Fruit fly (Drosophila melanogaster) whole organism, prepupa: Measurements from ENCODE around the gene Sirt7.

ENCODE experiments used
- Blimp-1 ChIP-seq: fragments of 200-800 bp; sonication (Bioruptor generic); optimal IDR thresholded peaks from 3 replicates; lab custom pipeline; 2017; ENCODE audit warnings: missing biosample characterization, missing genetic modification characterization, mild to moderate bottlenecking, moderate library complexity, missing genetic modification reagents
- CG10631 ChIP-seq: fragments of 200-800 bp; sonication (Bioruptor generic); optimal IDR thresholded peaks from 2 replicates; lab custom pipeline; 2016; ENCODE audit warnings: missing biosample characterization, missing genetic modification characterization
- CG11762 ChIP-seq: fragments of 200-800 bp; sonication (Bioruptor generic); optimal IDR thresholded peaks from 3 replicates; lab custom pipeline; 2016; ENCODE audit warnings: missing biosample characterization, missing genetic modification characterization; ENCODE audit not compliant: insufficient read depth
- CG16779 ChIP-seq: fragments of 200-800 bp; sonication (Bioruptor generic); optimal IDR thresholded peaks from 3 replicates; lab custom pipeline; 2017; ENCODE audit warnings: missing biosample characterization, mild to moderate bottlenecking, missing genetic modification characterization
- CG3032 ChIP-seq: fragments of 200-800 bp; optimal IDR thresholded peaks from 2 replicates; lab custom pipeline; 2019; ENCODE audit warnings: missing biosample characterization, mild to moderate bottlenecking, missing genetic modification characterization, moderate library complexity
- CG31627 ChIP-seq: fragments of 200-800 bp; sonication (Bioruptor generic); optimal IDR thresholded peaks from 3 replicates; lab custom pipeline; 2016; ENCODE audit warnings: missing biosample characterization, missing genetic modification characterization
- CG34406 ChIP-seq: fragments of 200-800 bp; sonication (Bioruptor generic); optimal IDR thresholded peaks from 3 replicates; lab custom pipeline; 2016; ENCODE audit warnings: missing biosample characterization, missing genetic modification characterization
- CG3919 ChIP-seq: fragments of 200-800 bp; sonication (Bioruptor generic); optimal IDR thresholded peaks from 3 replicates; lab custom pipeline; 2016; ENCODE audit warnings: missing biosample characterization, missing genetic modification characterization
- CG4318 ChIP-seq: fragments of 200-800 bp; sonication (Bioruptor generic); optimal IDR thresholded peaks from 3 replicates; lab custom pipeline; 2017; ENCODE audit warnings: missing biosample characterization, mild to moderate bottlenecking, missing genetic modification characterization
- CG6163 ChIP-seq: fragments of 200-800 bp; sonication (Bioruptor generic); IDR thresholded peaks from 3 replicates; pipeline ENCODE4 v1.3.6; 2022; ENCODE audit warnings: missing biosample characterization, missing genetic modification characterization
- CG6276 ChIP-seq: fragments of 200-800 bp; sonication (Bioruptor generic); optimal IDR thresholded peaks from 2 replicates; lab custom pipeline; 2017; ENCODE audit warnings: missing biosample characterization, mild to moderate bottlenecking, missing genetic modification characterization
- CG6854 ChIP-seq: fragments of 200-800 bp; sonication (Bioruptor generic); optimal IDR thresholded peaks from 2 replicates; lab custom pipeline; 2017; ENCODE audit warnings: missing biosample characterization, mild to moderate bottlenecking, missing genetic modification characterization
- CG7368 ChIP-seq: fragments of 200-800 bp; sonication (Bioruptor generic); optimal IDR thresholded peaks from 3 replicates; lab custom pipeline; 2016; ENCODE audit warnings: missing biosample characterization, missing genetic modification characterization
- CG8119 ChIP-seq: fragments of 200-800 bp; sonication (Bioruptor generic); IDR thresholded peaks from 3 replicates; pipeline ENCODE4 v1.3.6; 2022; ENCODE audit warnings: missing biosample characterization, missing genetic modification characterization
- CG8319 ChIP-seq: fragments of 200-800 bp; sonication (Bioruptor generic); optimal IDR thresholded peaks from 3 replicates; lab custom pipeline; 2016; ENCODE audit warnings: missing biosample characterization, missing genetic modification characterization
- CG8632 ChIP-seq: fragments of 200-800 bp; sonication (Bioruptor generic); optimal IDR thresholded peaks from 3 replicates; lab custom pipeline; 2016; ENCODE audit warnings: missing biosample characterization, missing genetic modification characterization
- CG9139 ChIP-seq: fragments of 200-800 bp; sonication (Bioruptor generic); optimal IDR thresholded peaks from 3 replicates; lab custom pipeline; 2017; ENCODE audit warnings: missing biosample characterization, mild to moderate bottlenecking, missing genetic modification characterization
- Eip78C ChIP-seq: fragments of 200-800 bp; sonication (Bioruptor generic); peaks from one replicate; lab custom pipeline; 2016; ENCODE audit warnings: missing biosample characterization, missing genetic modification characterization
- Eip93F ChIP-seq: fragments of 200-800 bp; sonication (Bioruptor generic); optimal IDR thresholded peaks from 2 replicates; lab custom pipeline; 2016; ENCODE audit warnings: missing biosample characterization, mild to moderate bottlenecking, missing genetic modification characterization
- Ets21C ChIP-seq: fragments of 200-800 bp; sonication (Bioruptor generic); optimal IDR thresholded peaks from 3 replicates; lab custom pipeline; 2016; ENCODE audit warnings: missing biosample characterization, missing genetic modification characterization
- Ets96B ChIP-seq: fragments of 200-800 bp; optimal IDR thresholded peaks from 2 replicates; lab custom pipeline; 2019; ENCODE audit warnings: missing biosample characterization, mild to moderate bottlenecking, missing genetic modification characterization, moderate library complexity
- Gug ChIP-seq: fragments of 200-800 bp; sonication (Bioruptor generic); IDR thresholded peaks from 2 replicates; pipeline ENCODE4 v1.3.6; 2022; ENCODE audit warnings: missing biosample characterization, missing genetic modification characterization
- Hr38 ChIP-seq: sonication (Bioruptor generic); optimal IDR thresholded peaks from 2 replicates; lab custom pipeline; 2016; ENCODE audit warnings: missing biosample characterization, missing genetic modification characterization
- Hr39 ChIP-seq: fragments of 200-800 bp; sonication (Bioruptor generic); optimal IDR thresholded peaks from 2 replicates; lab custom pipeline; 2016; ENCODE audit warnings: missing biosample characterization, missing genetic modification characterization
- Hr4 ChIP-seq: fragments of 200-800 bp; sonication (Bioruptor generic); optimal IDR thresholded peaks from 3 replicates; lab custom pipeline; 2016; ENCODE audit warnings: missing biosample characterization, missing genetic modification characterization
- Lpt ChIP-seq: fragments of 200-800 bp; sonication (Bioruptor generic); optimal IDR thresholded peaks from 3 replicates; lab custom pipeline; 2016; ENCODE audit warnings: missing biosample characterization, missing genetic modification characterization
- OdsH ChIP-seq: fragments of 200-800 bp; sonication (Bioruptor generic); optimal IDR thresholded peaks from 3 replicates; lab custom pipeline; 2016; ENCODE audit warnings: missing biosample characterization, missing genetic modification characterization
- Smox ChIP-seq: fragments of 200-800 bp; sonication (Bioruptor generic); optimal IDR thresholded peaks from 3 replicates; lab custom pipeline; 2016; ENCODE audit warnings: missing biosample characterization, missing genetic modification characterization
- Sox102F ChIP-seq: fragments of 200-800 bp; sonication (Bioruptor generic); optimal IDR thresholded peaks from 2 replicates; lab custom pipeline; 2016; ENCODE audit warnings: missing biosample characterization, mild to moderate bottlenecking, missing genetic modification characterization
- Sox15 ChIP-seq: fragments of 200-800 bp; sonication (Bioruptor generic); optimal IDR thresholded peaks from 3 replicates; lab custom pipeline; 2016; ENCODE audit warnings: missing biosample characterization, missing genetic modification characterization
- achi ChIP-seq: fragments of 200-800 bp; sonication (Bioruptor generic); optimal IDR thresholded peaks from 3 replicates; lab custom pipeline; 2016; ENCODE audit warnings: missing biosample characterization, missing genetic modification characterization
- acj6 ChIP-seq: fragments of 200-800 bp; sonication (Bioruptor generic); optimal IDR thresholded peaks from 3 replicates; lab custom pipeline; 2016; ENCODE audit warnings: missing biosample characterization, missing genetic modification characterization
- cyc ChIP-seq: fragments of 200-800 bp; sonication (Bioruptor generic); optimal IDR thresholded peaks from 3 replicates; lab custom pipeline; 2016; ENCODE audit warnings: missing biosample characterization, missing genetic modification characterization
- esn ChIP-seq: fragments of 200-800 bp; sonication (Bioruptor generic); optimal IDR thresholded peaks from 2 replicates; lab custom pipeline; 2016; ENCODE audit warnings: missing biosample characterization, mild to moderate bottlenecking, missing genetic modification characterization, moderate library complexity
- fd59A ChIP-seq: fragments of 200-800 bp; sonication (Bioruptor generic); optimal IDR thresholded peaks from 2 replicates; lab custom pipeline; 2017; ENCODE audit warnings: missing biosample characterization, mild to moderate bottlenecking, missing genetic modification characterization, missing genetic modification reagents
- lz ChIP-seq: fragments of 200-800 bp; sonication (Bioruptor generic); optimal IDR thresholded peaks from 3 replicates; lab custom pipeline; 2016; ENCODE audit warnings: missing biosample characterization, missing genetic modification characterization
- net ChIP-seq: fragments of 200-800 bp; sonication (Bioruptor generic); optimal IDR thresholded peaks from 3 replicates; lab custom pipeline; 2016; ENCODE audit warnings: missing biosample characterization, missing genetic modification characterization
- pdm3 ChIP-seq: fragments of 200-800 bp; sonication (Bioruptor generic); optimal IDR thresholded peaks from 3 replicates; lab custom pipeline; 2016; ENCODE audit warnings: missing biosample characterization, missing genetic modification characterization
- salr ChIP-seq, 2 experiments: fragments of 200-800 bp; sonication (Bioruptor generic); optimal IDR thresholded peaks; 3 replicates each; lab custom pipeline; 2016 to 2018; ENCODE audit warnings: missing biosample characterization in 2 of 2, missing genetic modification characterization in 2 of 2, mild to moderate bottlenecking in 1 of 2
- spab ChIP-seq: fragments of 200-800 bp; sonication (Bioruptor generic); optimal IDR thresholded peaks from 2 replicates; lab custom pipeline; 2017; ENCODE audit warnings: missing biosample characterization, mild to moderate bottlenecking, missing genetic modification characterization, missing genetic modification reagents
- ss ChIP-seq, 2 experiments: fragments of 200-800 bp; sonication (Bioruptor generic); optimal IDR thresholded peaks; 2 replicates in 1 of 2; 3 replicates in 1 of 2; lab custom pipeline; 2017 to 2018; ENCODE audit warnings: mild to moderate bottlenecking in 2 of 2, missing biosample characterization in 2 of 2, missing genetic modification characterization in 2 of 2, moderate library complexity in 1 of 2
- svp ChIP-seq: fragments of 200-800 bp; sonication (Bioruptor generic); peaks from one replicate; lab custom pipeline; 2016; ENCODE audit warnings: missing biosample characterization, missing genetic modification characterization
- topi ChIP-seq: fragments of 200-800 bp; sonication (Bioruptor generic); optimal IDR thresholded peaks from 3 replicates; lab custom pipeline; 2016; ENCODE audit warnings: missing biosample characterization, missing genetic modification characterization

Sirt7 gene

dm6 chr3R:29063207-29063920 lies 7.6 kb downstream of the Sirt7 start (continued):
- peak; percentile 35 for TF ChIP-seq CG6276 (GFP tag; lab: Kevin White, UChicago)
- no peak for TF ChIP-seq Gug (GFP tag; lab: Robert Waterston, UW)
- peak in 1 of 2 experiments; percentile 18 for TF ChIP-seq ss (GFP tag; optimal IDR thresholded peaks at IDR 0.05; lab: Kevin White, UChicago)
- TF ChIP-seq Hr4 (GFP tag; lab: Kevin White, UChicago), result peak; percentile 84
- TF ChIP-seq CG31627 (GFP tag; lab: Kevin White, UChicago), result peak; percentile 62
- peak; percentile 62 for TF ChIP-seq fd59A (GFP tag; lab: Kevin White, UChicago)
- TF ChIP-seq CG4318 (GFP tag; lab: Kevin White, UChicago), result peak; percentile 61
- TF ChIP-seq acj6 (GFP tag; lab: Kevin White, UChicago), result peak; percentile 58
- peak; percentile 28 for TF ChIP-seq CG7368 (GFP tag; lab: Kevin White, UChicago)
- TF ChIP-seq, all 60 proteins: peak for 47

dm6 chr3R:29063921-29064460 lies 8.3 kb downstream of the Sirt7 start:
- TF ChIP-seq Hr39 (GFP tag; lab: Kevin White, UChicago), result no peak
- TF ChIP-seq salr (GFP tag; optimal IDR thresholded peaks at IDR 0.05; lab: Kevin White, UChicago), result peak in 1 of 2 experiments; percentile 15

dm6 chr3R:29064682-29065100 lies 9.0 kb downstream of the Sirt7 start:
- TF ChIP-seq Ets21C (no peak), pdm3 (GFP tag; lab: Kevin White, UChicago) (peak; percentile 15), CG16779 (tag; lab: Kevin White, UChicago) (no peak), Ets96B (tag; lab: Kevin White, UChicago) (peak; percentile 33), lz (GFP tag; lab: Kevin White, UChicago) (peak; percentile 31), Hr39 (GFP tag; lab: Kevin White, UChicago) (peak; percentile 28), CG10631 (GFP tag; lab: Kevin White, UChicago) (peak; percentile 18), salr (GFP tag; optimal IDR thresholded peaks at IDR 0.05; lab: Kevin White, UChicago) (peak in 1 of 2 experiments; percentile 35), Gug (GFP tag; lab: Robert Waterston, UW) (no peak), CG8319 (peak; percentile 26), OdsH (GFP tag; lab: Kevin White, UChicago) (peak; percentile 40), cyc (GFP tag; lab: Kevin White, UChicago) (peak; percentile 24), net (peak; percentile 73), Hr4 (GFP tag; lab: Kevin White, UChicago) (peak; percentile 49), Eip78C (peak; percentile 85), esn (peak; percentile 44), fd59A (GFP tag; lab: Kevin White, UChicago) (no peak), acj6 (GFP tag; lab: Kevin White, UChicago) (peak; percentile 22), ss (GFP tag; optimal IDR thresholded peaks at IDR 0.05; lab: Kevin White, UChicago) (peak in 1 of 2 experiments; percentile 34), CG6276 (GFP tag; lab: Kevin White, UChicago) (peak; percentile 12), Lpt (peak; percentile 35), CG6854 (GFP tag; lab: Kevin White, UChicago) (peak; percentile 10), svp (peak; percentile 94), topi (GFP tag; lab: Kevin White, UChicago) (peak; percentile 62), achi (GFP tag; lab: Kevin White, UChicago) (peak; percentile 40), CG3032 (tag; lab: Kevin White, UChicago) (peak; percentile 8), CG9139 (GFP tag; lab: Kevin White, UChicago) (peak; percentile 29), CG4318 (GFP tag; lab: Kevin White, UChicago) (no peak), CG11762 (peak; percentile 33), Blimp-1 (GFP tag; lab: Kevin White, UChicago) (peak; percentile 60), CG3919 (GFP tag; lab: Kevin White, UChicago) (peak; percentile 55), CG6163 (GFP tag; lab: Robert Waterston, UW) (no peak), Eip93F (GFP tag; lab: Kevin White, UChicago) (no peak), CG7368 (GFP tag; lab: Kevin White, UChicago) (no peak), Sox102F (GFP tag; lab: Kevin White, UChicago) (peak; percentile 45), Sox15 (GFP tag; lab: Kevin White, UChicago) (no peak), CG8119 (GFP tag; lab: Robert Waterston, UW) (no peak), CG31627 (GFP tag; lab: Kevin White, UChicago) (peak; percentile 24), CG34406 (peak; percentile 26), spab (GFP tag; lab: Kevin White, UChicago) (peak; percentile 12), CG8632 (GFP tag; lab: Kevin White, UChicago) (peak; percentile 43), Smox (no peak), Hr38 (GFP tag; lab: Kevin White, UChicago) (no peak)
